Worm (Caenorhabditis elegans): ENCODE results near the gene sul-3.
A peak's percentile ranks its signal among the peaks of the same experiment; 100 is the strongest.

- TF ChIP-seq sem-2 (GFP tag; optimal IDR thresholded peaks at IDR 0.05) (no peak), ces-1 (GFP tag; optimal IDR thresholded peaks at IDR 0.05) (peak; percentile 43), nhr-237 (tag; optimal IDR thresholded peaks at IDR 0.05) (no peak), elt-3 (tag; optimal IDR thresholded peaks at IDR 0.05) (no peak), lsy-2 (tag; optimal IDR thresholded peaks at IDR 0.05) (peak; percentile 9), lin-32 (GFP tag; optimal IDR thresholded peaks at IDR 0.05) (no peak), pha-4 (tag; optimal IDR thresholded peaks at IDR 0.05) (peak; percentile 7), ceh-43 (GFP tag; optimal IDR thresholded peaks at IDR 0.05) (no peak), unc-39 (tag; optimal IDR thresholded peaks at IDR 0.05) (no peak), tbx-8 (GFP tag; optimal IDR thresholded peaks at IDR 0.05) (no peak), ztf-11 (tag; optimal IDR thresholded peaks at IDR 0.05) (no peak)
These were observed 46.1 kb downstream of the sul-3 start, which contains the start of gene ZK154.5 for ce11 chrX:7787885-7788353.

All from whole organism, mixed stage, embryonic.